Fruit fly (Drosophila melanogaster) whole organism, embryonic: ENCODE measurements around the gene CG15347.

Experiments
- CG10959 ChIP-seq: fragments of 200-800 bp; sonication (Bioruptor generic); IDR thresholded peaks from 2 replicates; pipeline ENCODE4 v1.3.6; 2022; ENCODE audit warnings: missing biosample characterization, missing genetic modification characterization
- CG12769 ChIP-seq: fragments of 200-800 bp; sonication (Bioruptor generic); optimal IDR thresholded peaks from 2 replicates; lab custom pipeline; 2019; ENCODE audit warnings: missing biosample characterization, mild to moderate bottlenecking, missing genetic modification characterization, moderate library complexity
- CG13424 ChIP-seq: fragments of 200-800 bp; sonication (Bioruptor generic); optimal IDR thresholded peaks from 2 replicates; lab custom pipeline; 2019; ENCODE audit warnings: missing biosample characterization, mild to moderate bottlenecking, missing genetic modification characterization, moderate library complexity
- CG13894 ChIP-seq: fragments of 200-800 bp; sonication (Bioruptor generic); optimal IDR thresholded peaks from 3 replicates; lab custom pipeline; 2018; ENCODE audit warnings: missing biosample characterization, mild to moderate bottlenecking, missing genetic modification characterization, moderate library complexity
- CG15601 ChIP-seq: fragments of 200-800 bp; sonication (Bioruptor generic); optimal IDR thresholded peaks from 3 replicates; lab custom pipeline; 2019; ENCODE audit warnings: missing biosample characterization, mild to moderate bottlenecking, missing genetic modification characterization, moderate library complexity
- CG2120 ChIP-seq: fragments of 200-800 bp; sonication (Bioruptor generic); optimal IDR thresholded peaks from 3 replicates; lab custom pipeline; 2016; ENCODE audit warnings: missing biosample characterization, missing genetic modification characterization
- CG2199 ChIP-seq: fragments of 200-800 bp; sonication (Bioruptor generic); IDR thresholded peaks from 3 replicates; pipeline ENCODE4 v1.3.6; 2022; ENCODE audit warnings: missing biosample characterization, missing genetic modification characterization
- CG2202 ChIP-seq: fragments of 200-800 bp; sonication (Bioruptor generic); optimal IDR thresholded peaks from 2 replicates; lab custom pipeline; 2018; ENCODE audit warnings: missing biosample characterization, mild to moderate bottlenecking, missing genetic modification characterization
- CG30020 ChIP-seq: fragments of 200-800 bp; optimal IDR thresholded peaks from 2 replicates; lab custom pipeline; 2019; ENCODE audit warnings: missing biosample characterization, mild to moderate bottlenecking, missing genetic modification characterization, moderate library complexity
- CG3838 ChIP-seq: fragments of 200-800 bp; sonication (Bioruptor generic); optimal IDR thresholded peaks from 3 replicates; lab custom pipeline; 2016; ENCODE audit warnings: missing biosample characterization, missing genetic modification characterization
- CG3995 ChIP-seq: fragments of 200-800 bp; sonication (Bioruptor generic); optimal IDR thresholded peaks from 3 replicates; lab custom pipeline; 2016; ENCODE audit warnings: missing biosample characterization, missing genetic modification characterization
- CG42726 ChIP-seq: fragments of 200-800 bp; sonication (Bioruptor generic); IDR thresholded peaks from 2 replicates; pipeline ENCODE4 v1.3.6; 2022; ENCODE audit warnings: missing biosample characterization, missing genetic modification characterization; ENCODE audit not compliant: partially characterized antibody
- CG9727 ChIP-seq: fragments of 200-800 bp; sonication (Bioruptor generic); optimal IDR thresholded peaks from 3 replicates; lab custom pipeline; 2017; ENCODE audit warnings: missing biosample characterization, mild to moderate bottlenecking, missing genetic modification characterization
- CG9932 ChIP-seq: fragments of 200-800 bp; sonication (Bioruptor generic); IDR thresholded peaks from 2 replicates; pipeline ENCODE4 v1.3.6; 2022; ENCODE audit warnings: missing biosample characterization, missing genetic modification characterization
- CHES-1-like ChIP-seq: fragments of 200-800 bp; sonication (Bioruptor generic); optimal IDR thresholded peaks from 2 replicates; lab custom pipeline; 2016; ENCODE audit warnings: missing biosample characterization, missing genetic modification characterization
- CkIIα-i1 ChIP-seq: fragments of 200-800 bp; sonication (Bioruptor generic); IDR thresholded peaks from 2 replicates; pipeline ENCODE4 v1.3.6; 2022; ENCODE audit warnings: missing biosample characterization, missing genetic modification characterization
- D19B ChIP-seq: fragments of 200-800 bp; sonication (Bioruptor generic); optimal IDR thresholded peaks from 2 replicates; lab custom pipeline; 2017; ENCODE audit warnings: missing biosample characterization, mild to moderate bottlenecking, missing genetic modification characterization
- Dek ChIP-seq: fragments of 200-800 bp; sonication (Bioruptor generic); optimal IDR thresholded peaks from 3 replicates; lab custom pipeline; 2019; ENCODE audit warnings: missing biosample characterization, mild to moderate bottlenecking, missing genetic modification characterization, moderate library complexity
- GATAe ChIP-seq: fragments of 200-800 bp; sonication (Bioruptor generic); conservative IDR thresholded peaks from 2 replicates; pipeline ENCODE4 v1.3.6; 2022; ENCODE audit warnings: missing biosample characterization, missing genetic modification characterization
- HHEX ChIP-seq: fragments of 200-800 bp; sonication (Bioruptor generic); optimal IDR thresholded peaks from 3 replicates; lab custom pipeline; 2017; ENCODE audit warnings: missing biosample characterization, mild to moderate bottlenecking, missing genetic modification characterization, missing genetic modification reagents
- HLH3B ChIP-seq: fragments of 200-800 bp; sonication (Bioruptor generic); IDR thresholded peaks from 2 replicates; pipeline ENCODE4 v1.3.6; 2022; ENCODE audit warnings: missing biosample characterization, missing genetic modification characterization
- HLH4C ChIP-seq: fragments of 200-800 bp; sonication (Bioruptor generic); IDR thresholded peaks from 3 replicates; pipeline ENCODE4 v1.3.6; 2022; ENCODE audit warnings: missing biosample characterization, missing genetic modification characterization; ENCODE audit not compliant: partially characterized antibody
- Hey ChIP-seq: fragments of 200-800 bp; sonication (Bioruptor generic); optimal IDR thresholded peaks from 3 replicates; lab custom pipeline; 2018; ENCODE audit warnings: missing biosample characterization, mild to moderate bottlenecking, missing genetic modification characterization
- Hmx ChIP-seq: fragments of 200-800 bp; sonication (Bioruptor generic); optimal IDR thresholded peaks from 2 replicates; lab custom pipeline; 2016; ENCODE audit warnings: missing biosample characterization, missing genetic modification characterization
- Hr3 ChIP-seq: fragments of 200-800 bp; sonication (Bioruptor generic); optimal IDR thresholded peaks from 3 replicates; lab custom pipeline; 2016; ENCODE audit warnings: missing biosample characterization, missing genetic modification characterization
- NK7.1 ChIP-seq: fragments of 200-800 bp; sonication (Bioruptor generic); optimal IDR thresholded peaks from 3 replicates; lab custom pipeline; 2016; ENCODE audit warnings: missing biosample characterization, missing genetic modification characterization
- Ravus ChIP-seq: fragments of 200-800 bp; sonication (Bioruptor generic); IDR thresholded peaks from 2 replicates; pipeline ENCODE4 v1.3.6; 2022; ENCODE audit warnings: missing biosample characterization, missing genetic modification characterization
- Rx ChIP-seq: fragments of 200-800 bp; sonication (Bioruptor generic); IDR thresholded peaks from 2 replicates; pipeline ENCODE4 v1.3.6; 2022; ENCODE audit warnings: missing biosample characterization, missing genetic modification characterization
- Six4 ChIP-seq: fragments of 200-800 bp; sonication (Bioruptor generic); optimal IDR thresholded peaks from 2 replicates; lab custom pipeline; 2016; ENCODE audit warnings: missing biosample characterization, missing genetic modification characterization
- Tbp ChIP-seq: fragments of >200 bp; optimal IDR thresholded peaks from 2 replicates; lab custom pipeline; 2018; ENCODE audit warnings: missing biosample characterization, missing genetic modification characterization
- Usf ChIP-seq: fragments of 200-800 bp; sonication (Bioruptor generic); optimal IDR thresholded peaks from 2 replicates; lab custom pipeline; 2017; ENCODE audit warnings: missing genotype, missing biosample characterization, missing genetic modification characterization
- al ChIP-seq: fragments of 200-800 bp; sonication (Bioruptor generic); IDR thresholded peaks from 2 replicates; pipeline ENCODE4 v1.3.6; 2022; ENCODE audit warnings: missing biosample characterization, missing genetic modification characterization
- amos ChIP-seq: fragments of 200-800 bp; sonication (Bioruptor generic); IDR thresholded peaks from 2 replicates; pipeline ENCODE4 v1.3.6; 2022; ENCODE audit warnings: missing biosample characterization, missing genetic modification characterization; ENCODE audit not compliant: partially characterized antibody
- crp ChIP-seq, 2 experiments: fragments of 200-800 bp; sonication (Bioruptor generic); optimal IDR thresholded peaks; 2 replicates in 1 of 2; 3 replicates in 1 of 2; lab custom pipeline; 2017; ENCODE audit warnings: missing biosample characterization in 2 of 2, missing genetic modification characterization in 2 of 2, mild to moderate bottlenecking in 1 of 2, moderate library complexity in 1 of 2
- fd102C ChIP-seq: fragments of 200-800 bp; sonication (Bioruptor generic); optimal IDR thresholded peaks from 2 replicates; lab custom pipeline; 2018; ENCODE audit warnings: missing biosample characterization, mild to moderate bottlenecking, missing genetic modification characterization, moderate library complexity
- fd3F ChIP-seq: fragments of 200-800 bp; sonication (Bioruptor generic); optimal IDR thresholded peaks from 2 replicates; lab custom pipeline; 2018; ENCODE audit warnings: missing biosample characterization, mild to moderate bottlenecking, missing genetic modification characterization, moderate library complexity
- ftz-f1 ChIP-seq: fragments of 200-800 bp; sonication (Bioruptor generic); optimal IDR thresholded peaks from 2 replicates; lab custom pipeline; 2016; ENCODE audit warnings: missing biosample characterization, missing genetic modification characterization
- fu2 ChIP-seq: fragments of 200-800 bp; sonication (Bioruptor generic); optimal IDR thresholded peaks from 2 replicates; lab custom pipeline; 2016; ENCODE audit warnings: missing biosample characterization, missing genetic modification characterization
- gcm ChIP-seq: fragments of 200-800 bp; sonication (Bioruptor generic); optimal IDR thresholded peaks from 2 replicates; lab custom pipeline; 2019; ENCODE audit warnings: missing biosample characterization, mild to moderate bottlenecking, missing genetic modification characterization, moderate library complexity
- kni ChIP-seq: fragments of 200-800 bp; sonication (Bioruptor generic); optimal IDR thresholded peaks from 3 replicates; lab custom pipeline; 2017; ENCODE audit warnings: mild to moderate bottlenecking, missing biosample characterization, missing genetic modification reagents, missing genetic modification characterization
- knrl ChIP-seq: fragments of 200-800 bp; sonication (Bioruptor generic); IDR thresholded peaks from 3 replicates; pipeline ENCODE4 v1.3.6; 2022; ENCODE audit warnings: missing biosample characterization, missing genetic modification characterization; ENCODE audit not compliant: partially characterized antibody
- lilli ChIP-seq: fragments of 200-800 bp; sonication (Bioruptor generic); optimal IDR thresholded peaks from 3 replicates; lab custom pipeline; 2016; ENCODE audit warnings: missing biosample characterization, missing genetic modification characterization
- lola ChIP-seq, 3 experiments: fragments of >200 bp in 2 of 3; fragments of 200-800 bp in 1 of 3; sonication (Bioruptor generic) in 1 of 3; optimal IDR thresholded peaks; 2 replicates each; lab custom pipeline; 2017 to 2019; ENCODE audit warnings: missing biosample characterization in 3 of 3, missing genetic modification characterization in 3 of 3, mild to moderate bottlenecking in 1 of 3, moderate library complexity in 1 of 3
- mirr ChIP-seq: fragments of 200-800 bp; sonication (Bioruptor generic); optimal IDR thresholded peaks from 3 replicates; lab custom pipeline; 2018; ENCODE audit warnings: missing biosample characterization, mild to moderate bottlenecking, missing genetic modification characterization
- mld ChIP-seq: fragments of 200-800 bp; sonication (Bioruptor generic); IDR thresholded peaks from 3 replicates; pipeline ENCODE4 v1.3.6; 2022; ENCODE audit warnings: missing biosample characterization, missing genetic modification characterization; ENCODE audit not compliant: partially characterized antibody
- sob ChIP-seq: fragments of 200-800 bp; sonication (Bioruptor generic); IDR thresholded peaks from 2 replicates; pipeline ENCODE4 v1.3.6; 2022; ENCODE audit warnings: missing biosample characterization, missing genetic modification characterization
- tap ChIP-seq: fragments of 200-800 bp; optimal IDR thresholded peaks from 3 replicates; lab custom pipeline; 2019; ENCODE audit warnings: missing biosample characterization, mild to moderate bottlenecking, missing genetic modification characterization, moderate library complexity
- vnd ChIP-seq: fragments of 200-800 bp; sonication (Bioruptor generic); IDR thresholded peaks from 3 replicates; pipeline ENCODE4 v1.3.6; 2022; ENCODE audit warnings: missing biosample characterization, missing genetic modification characterization; ENCODE audit not compliant: partially characterized antibody
- wdn ChIP-seq: fragments of 200-800 bp; sonication (Bioruptor generic); IDR thresholded peaks from 2 replicates; pipeline ENCODE4 v1.3.6; 2022; ENCODE audit warnings: missing biosample characterization, missing genetic modification characterization
- wor ChIP-seq: fragments of 200-800 bp; sonication (Bioruptor generic); IDR thresholded peaks from 2 replicates; pipeline ENCODE4 v1.3.6; 2022; ENCODE audit warnings: missing biosample characterization, missing genetic modification characterization

CG15347 gene

DNA sequence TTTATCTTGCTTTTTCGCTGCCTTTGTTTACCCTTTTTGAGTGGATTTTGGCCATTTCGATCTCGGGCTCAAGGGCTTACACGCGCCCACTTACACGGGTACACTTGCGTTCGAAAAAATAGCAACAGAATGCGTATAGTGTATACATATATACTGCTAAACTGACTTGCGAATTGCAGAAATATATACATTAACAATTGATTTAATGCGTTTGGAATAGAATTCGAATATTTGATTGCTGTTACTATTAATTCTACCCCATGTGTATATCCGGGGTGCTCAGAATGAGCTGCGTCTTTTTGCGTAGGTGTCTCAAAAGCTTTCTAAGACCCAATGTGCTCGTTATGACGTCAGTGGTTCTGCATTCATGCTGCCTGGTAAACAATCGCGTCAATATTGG lies 32.8 kb upstream of the CG15347 start (continued):
- no peak for TF ChIP-seq GATAe (GFP tag; lab: Robert Waterston, UW)
- peak; percentile 50; the same call in 1 of the 2 replicates for TF ChIP-seq sob (GFP tag; lab: Robert Waterston, UW)
- no peak for TF ChIP-seq lola (GFP tag; optimal IDR thresholded peaks at IDR 0.05; lab: Kevin White, UChicago)
- peak; percentile 48 for TF ChIP-seq Hey
- TF ChIP-seq D19B (GFP tag; lab: Kevin White, UChicago): no peak
- TF ChIP-seq CG2202 (tag; lab: Kevin White, UChicago): no peak
- no peak for TF ChIP-seq kni (GFP tag; lab: Kevin White, UChicago)
- peak; percentile 12 for TF ChIP-seq NK7.1
- no peak for TF ChIP-seq wor (GFP tag; lab: Robert Waterston, UW)
- no peak for TF ChIP-seq Tbp (GFP tag; lab: Kevin White, UChicago)
- TF ChIP-seq CG10959 (GFP tag; lab: Robert Waterston, UW): no peak
- TF ChIP-seq Hr3 (GFP tag; lab: Kevin White, UChicago): no peak
- TF ChIP-seq mld (GFP tag; lab: Robert Waterston, UW): no peak
- TF ChIP-seq HLH3B (GFP tag; lab: Robert Waterston, UW): peak; percentile 16; the same call in 1 of the 2 replicates
- TF ChIP-seq gcm (GFP tag; lab: Kevin White, UChicago): no peak
- TF ChIP-seq wdn (GFP tag; lab: Robert Waterston, UW): 0 out of 2 replicates have a peak, but pooled peaks have one; percentile 32
- TF ChIP-seq vnd (GFP tag; lab: Robert Waterston, UW): no peak
- TF ChIP-seq tap (tag; lab: Kevin White, UChicago): no peak
- TF ChIP-seq CG3995 (GFP tag; lab: Kevin White, UChicago): no peak
- TF ChIP-seq CG13424 (tag; lab: Kevin White, UChicago): peak; percentile 14
- peak; percentile 16 for TF ChIP-seq CG13894 (tag; lab: Kevin White, UChicago)
- TF ChIP-seq Usf (GFP tag; lab: Kevin White, UChicago): no peak
- peak; percentile 19 for TF ChIP-seq mirr
- TF ChIP-seq CG30020: no peak
- peak; percentile 68 for TF ChIP-seq CG2120
- TF ChIP-seq Ravus: no peak
- TF ChIP-seq CG9727 (GFP tag; lab: Kevin White, UChicago): no peak
- TF ChIP-seq Hmx (GFP tag; lab: Kevin White, UChicago): no peak
- TF ChIP-seq CG12769 (tag; lab: Kevin White, UChicago): peak; percentile 77
- TF ChIP-seq fu2 (GFP tag; lab: Kevin White, UChicago): no peak
- TF ChIP-seq fd102C (GFP tag; lab: Kevin White, UChicago): no peak
- TF ChIP-seq CHES-1-like (GFP tag; lab: Kevin White, UChicago): peak; percentile 20
- no peak for TF ChIP-seq amos (GFP tag; lab: Robert Waterston, UW)
- no peak for TF ChIP-seq CG2199 (GFP tag; lab: Robert Waterston, UW)
- no peak for TF ChIP-seq HLH4C (GFP tag; lab: Robert Waterston, UW)
- no peak for TF ChIP-seq Six4 (GFP tag; lab: Kevin White, UChicago)
- TF ChIP-seq CG15601 (tag; lab: Kevin White, UChicago): no peak
- peak; percentile 39; the same call in 1 of the 2 replicates for TF ChIP-seq Rx
- peak; percentile 29; the same call in 1 of the 2 replicates for TF ChIP-seq al (GFP tag; lab: Robert Waterston, UW)
- peak; percentile 41 for TF ChIP-seq Dek
- peak; percentile 54 for TF ChIP-seq lilli
- TF ChIP-seq crp (GFP tag; optimal IDR thresholded peaks at IDR 0.05; lab: Kevin White, UChicago): no peak
- TF ChIP-seq CkIIα-i1: 0 out of 2 replicates have a peak, but pooled peaks have one; percentile 5
- TF ChIP-seq ftz-f1 (GFP tag; lab: Kevin White, UChicago): no peak
- TF ChIP-seq fd3F (GFP tag; lab: Kevin White, UChicago): peak; percentile 31
- peak; percentile 20 for TF ChIP-seq HHEX (GFP tag; lab: Kevin White, UChicago)
- no peak for TF ChIP-seq CG3838
- peak; percentile 65 for TF ChIP-seq CG9932 (GFP tag; lab: Robert Waterston, UW)
- TF ChIP-seq knrl: no peak
- TF ChIP-seq CG42726 (GFP tag; lab: Robert Waterston, UW): no peak
